Worm (Caenorhabditis elegans) whole organism, L3 larva: Measurements from ENCODE around the gene C15H9.11.

ENCODE experiments used
- R02D3.7 ChIP-seq: fragments of 150-350 bp; optimal IDR thresholded peaks from 2 replicates; lab custom pipeline; 2014; ENCODE audit warnings: missing biosample characterization, missing genetic modification characterization
- aly-2 ChIP-seq: fragments of 150-350 bp; optimal IDR thresholded peaks from 2 replicates; lab custom pipeline; 2014; ENCODE audit warnings: missing biosample characterization, missing genetic modification characterization
- ceh-16 ChIP-seq: sonication (generic microtip); optimal IDR thresholded peaks from 2 replicates; lab custom pipeline; 2017; ENCODE audit warnings: missing biosample characterization, missing genetic modification characterization
- ceh-82 ChIP-seq: fragments of 150-350 bp; optimal IDR thresholded peaks from 2 replicates; lab custom pipeline; 2014; ENCODE audit warnings: missing biosample characterization, missing genetic modification characterization
- ceh-9 ChIP-seq: sonication (generic microtip); optimal IDR thresholded peaks from 2 replicates; lab custom pipeline; 2018; ENCODE audit warnings: missing biosample characterization, missing genetic modification characterization
- daf-12 ChIP-seq: fragments of 150-350 bp; optimal IDR thresholded peaks from 2 replicates; lab custom pipeline; 2014; ENCODE audit warnings: missing biosample characterization, missing genetic modification reagents, missing genetic modification characterization
- egl-27 ChIP-seq: sonication (generic microtip); optimal IDR thresholded peaks from 4 replicates; lab custom pipeline; 2017; ENCODE audit warnings: missing biosample characterization, missing genetic modification reagents, missing genetic modification characterization
- elt-3 ChIP-seq, 3 experiments: fragments of 150-350 bp in 1 of 3; sonication (generic microtip) in 2 of 3; optimal IDR thresholded peaks; 2 replicates in 2 of 3; 4 replicates in 1 of 3; lab custom pipeline; 2014 to 2017; ENCODE audit warnings: missing biosample characterization in 3 of 3, missing genetic modification characterization in 3 of 3
- nhr-237 ChIP-seq: fragments of 150-350 bp; optimal IDR thresholded peaks from 2 replicates; lab custom pipeline; 2014; ENCODE audit warnings: missing biosample characterization, missing genetic modification characterization
- nhr-76 ChIP-seq: fragments of 150-350 bp; sonication (generic microtip); optimal IDR thresholded peaks from 5 replicates; lab custom pipeline; 2014; ENCODE audit warnings: missing biosample characterization, missing genetic modification characterization
- pha-4 ChIP-seq: fragments of 150-350 bp; optimal IDR thresholded peaks from 2 replicates; lab custom pipeline; 2014; ENCODE audit warnings: missing biosample characterization, missing genetic modification reagents, missing genetic modification characterization
- snpc-4 ChIP-seq: fragments of 150-350 bp; optimal IDR thresholded peaks from 2 replicates; lab custom pipeline; 2014; ENCODE audit warnings: missing biosample characterization, missing genetic modification characterization
- unc-62 ChIP-seq: fragments of 150-350 bp; sonication (generic microtip); optimal IDR thresholded peaks from 4 replicates; lab custom pipeline; 2014; ENCODE audit warnings: missing biosample characterization, missing genetic modification reagents, missing genetic modification characterization
- ztf-11 ChIP-seq: fragments of 150-350 bp; optimal IDR thresholded peaks from 2 replicates; lab custom pipeline; 2014; ENCODE audit warnings: missing biosample characterization, missing genetic modification characterization

- no peak for TF ChIP-seq snpc-4 (tag; lab: Kevin White, UChicago)
- no peak for TF ChIP-seq nhr-237 (tag; lab: Kevin White, UChicago)
- no peak for TF ChIP-seq ceh-16 (tag; lab: Kevin White, UChicago)
- no peak for TF ChIP-seq elt-3 (tag; optimal IDR thresholded peaks at IDR 0.05; lab: Kevin White, UChicago)
- no peak for TF ChIP-seq R02D3.7
- TF ChIP-seq ceh-82 (tag; lab: Kevin White, UChicago), result no peak
- no peak for TF ChIP-seq ceh-9
- TF ChIP-seq aly-2 (tag; lab: Kevin White, UChicago), result no peak
- TF ChIP-seq pha-4 (tag; lab: Kevin White, UChicago), result peak; percentile 1
- TF ChIP-seq nhr-76 (tag; lab: Kevin White, UChicago), result no peak
- no peak for TF ChIP-seq unc-62 (GFP tag; lab: Kevin White, UChicago)
- TF ChIP-seq egl-27 (tag; lab: Kevin White, UChicago), result peak; percentile 27
- no peak for TF ChIP-seq ztf-11 (tag; lab: Kevin White, UChicago)
- no peak for TF ChIP-seq daf-12 (tag; lab: Kevin White, UChicago)
These were observed 5.6 kb downstream of the C15H9.11 start, which contains the start of gene C15H9.4 for ce11 chrX:6097551-6097950.
